Worm (Caenorhabditis elegans) whole organism, midembryonic: ENCODE results near the gene ttll-15.

ENCODE experiments used
- T22C8.4 ChIP-seq: fragments of 200-800 bp; sonication (Bioruptor generic); IDR thresholded peaks from 2 replicates; pipeline ENCODE4 v1.3.6; 2022; ENCODE audit warnings: missing genetic modification characterization, missing compliant biosample characterization
- cog-1 ChIP-seq: sonication (generic microtip); optimal IDR thresholded peaks from 2 replicates; lab custom pipeline; 2016; ENCODE audit warnings: missing genetic modification characterization, missing compliant biosample characterization
- flt-1 ChIP-seq: fragments of 200-800 bp; sonication (Bioruptor generic); IDR thresholded peaks from 2 replicates; pipeline ENCODE4 v1.3.6; 2022; ENCODE audit warnings: missing genetic modification characterization, missing compliant biosample characterization
- klf-2 ChIP-seq: fragments of 200-800 bp; sonication (Bioruptor generic); conservative IDR thresholded peaks from 2 replicates; pipeline ENCODE4 v1.3.6; 2022; ENCODE audit warnings: missing genetic modification reagents, missing genetic modification characterization, missing compliant biosample characterization
- med-1 ChIP-seq: sonication (generic microtip); optimal IDR thresholded peaks from 2 replicates; lab custom pipeline; 2017; ENCODE audit warnings: missing genetic modification characterization, mild to moderate bottlenecking, missing compliant biosample characterization, antibody characterized with exemption, missing genetic modification reagents; ENCODE audit not compliant: insufficient read depth
- ref-1 ChIP-seq: fragments of 200-800 bp; sonication (Bioruptor generic); conservative IDR thresholded peaks from 2 replicates; pipeline ENCODE4 v1.3.6; 2022; ENCODE audit warnings: missing genetic modification reagents, missing genetic modification characterization, missing compliant biosample characterization
- tab-1 ChIP-seq: fragments of 200-800 bp; sonication (Bioruptor generic); IDR thresholded peaks from 2 replicates; pipeline ENCODE4 v1.3.6; 2022; ENCODE audit warnings: missing genetic modification characterization, missing compliant biosample characterization
- ztf-23 ChIP-seq: fragments of 200-800 bp; sonication (Bioruptor generic); IDR thresholded peaks from 2 replicates; pipeline ENCODE4 v1.3.6; 2022; ENCODE audit warnings: missing genetic modification reagents, missing genetic modification characterization, missing compliant biosample characterization
- ztf-29 ChIP-seq: fragments of 200-800 bp; sonication (Bioruptor generic); IDR thresholded peaks from 2 replicates; pipeline ENCODE4 v1.3.6; 2022; ENCODE audit warnings: missing genetic modification reagents, missing genetic modification characterization, missing compliant biosample characterization

Gene ttll-15

DNA sequence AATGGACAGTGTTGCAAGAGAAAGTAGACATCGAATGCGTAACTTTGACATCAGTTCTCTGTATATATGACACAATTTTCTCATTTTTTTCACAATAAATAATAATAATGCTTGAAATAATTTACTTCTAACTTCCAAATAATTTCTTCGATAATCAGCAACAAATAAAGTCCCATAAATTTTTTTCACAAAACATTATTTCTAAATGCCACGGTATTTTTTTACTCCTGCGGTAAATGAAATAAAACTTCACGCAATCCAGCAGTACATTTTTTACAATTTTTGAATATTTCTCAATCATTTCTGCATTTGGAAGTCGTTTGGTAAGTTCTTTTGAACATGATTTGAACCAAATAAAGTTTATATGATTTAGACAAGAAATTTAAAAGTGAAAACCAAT lies 25.6 kb downstream of the ttll-15 start, which contains the start of gene spe-10:
Gene spe-10, plus strand, starts transcription at position 301 of the 400 bp plus-strand sequence.
- TF ChIP-seq ztf-29 (GFP tag; lab: Robert Waterston, UW) (no peak), tab-1 (no peak), T22C8.4 (GFP tag; lab: Robert Waterston, UW) (no peak), flt-1 (no peak), ref-1 (GFP tag; lab: Robert Waterston, UW) (no peak), klf-2 (GFP tag; lab: Robert Waterston, UW) (no peak)

DNA sequence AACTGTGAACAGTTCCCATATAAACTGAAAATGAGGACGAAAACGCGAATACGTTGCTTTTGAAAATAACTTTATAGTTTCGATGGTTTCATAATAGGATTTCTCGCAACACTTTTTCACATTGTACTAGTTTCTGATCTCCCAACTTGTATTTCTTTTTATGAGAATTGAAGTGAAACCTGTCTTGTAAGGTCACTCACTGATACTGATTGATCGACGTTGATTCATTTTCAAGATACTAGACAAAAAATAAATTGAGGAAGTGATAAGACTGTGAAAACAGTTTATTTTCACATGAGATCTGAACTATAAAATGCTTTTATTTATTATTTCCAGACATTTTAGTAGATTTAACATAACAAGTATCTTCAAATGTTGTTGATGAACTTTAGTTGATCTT lies 29.1 kb downstream of the ttll-15 start:
- no peak for TF ChIP-seq flt-1
- no peak for TF ChIP-seq ztf-23
- no peak for TF ChIP-seq ztf-29 (GFP tag; lab: Robert Waterston, UW)
- no peak for TF ChIP-seq ref-1 (GFP tag; lab: Robert Waterston, UW)
- TF ChIP-seq T22C8.4 (GFP tag; lab: Robert Waterston, UW) = no peak
- no peak for TF ChIP-seq klf-2 (GFP tag; lab: Robert Waterston, UW)
- no peak for TF ChIP-seq cog-1
- TF ChIP-seq tab-1 = no peak
- TF ChIP-seq med-1 (GFP tag; lab: Kevin White, UChicago) = no peak

DNA sequence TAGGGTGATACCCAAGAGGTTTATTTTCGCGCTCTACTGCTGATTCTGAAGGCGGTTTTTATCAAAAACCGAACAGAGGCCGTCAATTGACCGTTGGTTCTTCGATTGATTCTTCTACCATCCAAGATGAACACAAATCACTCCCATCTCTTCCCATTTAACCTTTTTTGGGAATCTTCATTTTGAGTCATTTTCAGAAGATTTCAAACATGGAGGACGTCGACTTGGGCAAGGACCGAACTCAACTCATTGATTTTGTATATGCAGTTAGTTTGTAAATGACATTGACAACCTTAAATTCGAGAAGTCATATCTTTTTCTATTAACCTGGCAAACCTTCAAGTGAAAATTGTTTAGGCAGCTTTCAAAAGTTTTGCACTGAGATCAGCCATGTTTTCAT lies 30.0 kb downstream of the ttll-15 start, which contains the start of gene AC3.5:
Gene AC3.5, plus strand, starts transcription at position 210 of the 400 bp plus-strand sequence.
- no peak for TF ChIP-seq med-1 (GFP tag; lab: Kevin White, UChicago)
- TF ChIP-seq klf-2 (GFP tag; lab: Robert Waterston, UW) = no peak
- no peak for TF ChIP-seq cog-1
- no peak for TF ChIP-seq flt-1
- TF ChIP-seq ref-1 (GFP tag; lab: Robert Waterston, UW) = no peak
- TF ChIP-seq tab-1 = no peak
- TF ChIP-seq ztf-29 (GFP tag; lab: Robert Waterston, UW) = no peak
- TF ChIP-seq ztf-23 = no peak
- TF ChIP-seq T22C8.4 (GFP tag; lab: Robert Waterston, UW) = no peak

DNA sequence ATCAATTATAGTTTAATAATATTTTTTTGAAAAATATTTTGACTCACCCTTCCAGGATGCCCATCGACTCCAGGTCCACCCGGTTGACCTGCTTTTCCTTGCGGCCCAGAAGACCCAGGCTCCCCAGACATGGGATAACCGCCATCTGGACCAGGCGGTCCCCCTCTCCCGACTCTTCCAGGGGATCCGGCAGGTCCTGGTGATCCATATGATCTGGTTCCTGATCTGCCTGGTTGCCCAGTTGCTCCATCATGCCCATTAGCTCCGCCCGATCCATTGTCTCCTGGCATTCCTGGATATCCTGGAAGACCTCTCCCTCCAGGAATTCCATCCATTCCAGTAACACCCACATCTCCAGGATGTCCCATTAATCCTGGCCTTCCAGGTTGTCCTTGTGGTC lies 35.4 kb downstream of the ttll-15 start:
- TF ChIP-seq klf-2 (GFP tag; lab: Robert Waterston, UW) = no peak
- no peak for TF ChIP-seq ztf-23
- TF ChIP-seq ref-1 (GFP tag; lab: Robert Waterston, UW) = no peak
- no peak for TF ChIP-seq flt-1
- TF ChIP-seq T22C8.4 (GFP tag; lab: Robert Waterston, UW) = no peak

DNA sequence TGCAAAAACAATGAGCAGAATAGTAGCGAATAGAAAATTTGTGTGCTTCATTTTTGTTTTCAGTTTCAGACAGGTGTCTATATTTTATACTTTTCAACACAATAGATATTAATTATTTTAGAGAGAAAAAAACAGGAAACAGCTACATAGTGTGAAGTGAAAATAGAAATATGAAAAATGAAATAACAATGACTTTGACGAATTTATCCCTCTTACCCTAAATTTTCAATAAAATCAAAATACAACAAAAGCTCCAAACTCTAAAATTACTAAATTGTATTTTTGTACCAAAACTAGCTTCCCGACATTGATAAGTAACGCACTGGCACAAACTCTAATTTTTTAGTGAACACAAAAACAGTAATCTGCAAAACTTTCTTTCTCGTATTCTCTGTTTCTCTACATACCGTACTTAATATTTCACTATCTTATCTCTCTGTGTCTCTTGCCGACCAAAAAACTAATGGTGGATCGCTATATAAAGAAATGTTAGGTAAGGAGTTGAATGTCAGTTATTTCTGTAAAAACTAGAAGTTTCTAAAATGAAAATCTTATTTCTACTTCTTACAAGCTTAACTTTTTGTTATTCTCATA lies 36.9 kb downstream of the ttll-15 start, which contains the start of the genes col-151 and ugt-1:
Gene col-151, minus strand, starts transcription at position 51 of the 594 bp plus-strand sequence.
Gene ugt-1, plus strand, starts transcription at position 491 of the 594 bp plus-strand sequence.
- TF ChIP-seq T22C8.4 (GFP tag; lab: Robert Waterston, UW) (no peak), klf-2 (GFP tag; lab: Robert Waterston, UW) (no peak), tab-1 (no peak), cog-1 (no peak), ztf-23 (no peak), flt-1 (no peak), med-1 (GFP tag; lab: Kevin White, UChicago) (no peak), ref-1 (GFP tag; lab: Robert Waterston, UW) (no peak), ztf-29 (GFP tag; lab: Robert Waterston, UW) (no peak)

DNA sequence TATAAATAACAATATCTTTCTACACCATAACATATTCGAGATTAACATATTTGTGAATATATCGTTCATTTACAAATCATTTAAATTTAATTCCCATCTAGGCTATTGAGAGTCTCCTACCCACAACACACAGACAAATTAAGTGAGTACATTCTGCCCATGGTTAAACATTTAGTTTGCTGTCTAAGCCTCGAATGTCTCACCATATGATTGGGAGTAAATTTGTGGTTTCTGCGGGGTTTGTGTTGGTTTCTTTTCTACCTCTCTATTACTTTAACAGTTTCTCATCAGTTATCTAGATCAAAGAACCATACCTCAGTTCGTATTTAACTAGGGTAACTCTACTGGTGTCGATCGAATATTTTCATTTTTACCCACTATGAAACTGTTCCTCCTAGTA lies 40.1 kb downstream of the ttll-15 start, which contains the start of gene ugt-2:
Gene ugt-2, plus strand, starts transcription at position 371 of the 400 bp plus-strand sequence.
- no peak for TF ChIP-seq ztf-23
- TF ChIP-seq ztf-29 (GFP tag; lab: Robert Waterston, UW) = no peak
- no peak for TF ChIP-seq flt-1
- TF ChIP-seq cog-1 = no peak
- TF ChIP-seq ref-1 (GFP tag; lab: Robert Waterston, UW) = no peak
- no peak for TF ChIP-seq T22C8.4 (GFP tag; lab: Robert Waterston, UW)
- TF ChIP-seq tab-1 = no peak
- no peak for TF ChIP-seq med-1 (GFP tag; lab: Kevin White, UChicago)
- no peak for TF ChIP-seq klf-2 (GFP tag; lab: Robert Waterston, UW)

DNA sequence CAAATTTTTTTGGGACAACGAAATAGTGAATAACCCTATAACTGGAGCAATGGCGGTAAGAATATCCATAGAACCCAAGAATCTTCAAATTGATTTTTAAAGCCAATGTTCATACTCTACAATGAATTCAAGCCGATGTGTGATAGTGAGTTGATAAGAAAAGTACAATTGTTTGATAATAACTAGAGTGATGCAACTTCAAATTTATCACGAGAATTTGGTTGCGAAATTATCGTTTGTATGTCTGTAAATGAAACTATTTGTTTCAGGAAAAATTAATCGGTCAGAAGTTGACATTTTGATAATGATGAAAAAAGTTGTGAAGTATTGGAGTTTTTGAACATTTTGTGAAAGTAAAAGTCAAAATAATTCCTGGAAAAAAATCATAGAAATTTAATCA lies 41.0 kb downstream of the ttll-15 start:
- TF ChIP-seq cog-1 (no peak), ztf-29 (GFP tag; lab: Robert Waterston, UW) (no peak), med-1 (GFP tag; lab: Kevin White, UChicago) (no peak), T22C8.4 (GFP tag; lab: Robert Waterston, UW) (no peak), klf-2 (GFP tag; lab: Robert Waterston, UW) (no peak), tab-1 (no peak), ztf-23 (no peak), flt-1 (no peak), ref-1 (GFP tag; lab: Robert Waterston, UW) (no peak)

DNA sequence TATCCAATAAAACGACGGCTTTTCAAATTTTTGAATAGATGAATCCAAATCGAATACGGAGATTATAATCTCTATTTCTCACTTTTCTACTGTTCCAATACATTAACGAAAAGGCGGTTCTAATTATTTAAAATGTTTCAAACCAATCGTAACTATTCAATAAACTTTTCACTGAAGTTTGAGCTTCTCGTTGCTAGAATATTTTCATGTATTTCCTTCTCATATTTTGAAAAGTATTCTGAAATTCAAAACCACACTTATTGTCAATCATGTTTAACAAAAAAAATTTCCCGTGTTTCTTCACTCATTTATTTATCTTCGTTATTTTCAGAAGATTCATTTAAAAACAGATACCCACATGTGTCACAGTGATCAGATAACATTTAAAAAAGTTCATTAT lies 44.5 kb downstream of the ttll-15 start, which contains the start of gene F15H10.8:
Gene F15H10.8, minus strand, starts transcription at position 101 of the 400 bp plus-strand sequence.
- TF ChIP-seq med-1 (GFP tag; lab: Kevin White, UChicago) (no peak), cog-1 (no peak), ztf-29 (GFP tag; lab: Robert Waterston, UW) (no peak), T22C8.4 (GFP tag; lab: Robert Waterston, UW) (no peak), ztf-23 (no peak), ref-1 (GFP tag; lab: Robert Waterston, UW) (no peak), klf-2 (GFP tag; lab: Robert Waterston, UW) (no peak), flt-1 (no peak), tab-1 (no peak)

DNA sequence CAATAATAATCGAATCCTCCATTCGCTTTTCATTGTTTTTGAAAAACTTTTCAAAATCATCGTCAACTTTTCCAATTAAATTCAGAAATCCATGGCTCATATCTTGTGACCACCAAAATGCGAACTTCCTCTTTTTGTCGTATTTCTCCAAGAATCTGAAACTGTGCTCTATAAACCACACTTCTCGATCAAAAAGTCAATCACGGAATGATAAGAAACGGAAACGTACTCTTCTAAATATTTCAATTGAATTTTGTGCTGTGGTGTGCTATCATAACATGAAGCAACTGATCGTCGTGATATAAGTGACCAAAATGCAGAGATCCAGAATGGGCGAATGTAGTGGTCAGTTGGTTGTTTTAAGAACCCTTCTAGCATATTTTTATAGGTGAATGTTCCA lies 46.4 kb downstream of the ttll-15 start:
- TF ChIP-seq klf-2 (GFP tag; lab: Robert Waterston, UW) (no peak), ztf-23 (no peak), med-1 (GFP tag; lab: Kevin White, UChicago) (no peak), flt-1 (no peak), ztf-29 (GFP tag; lab: Robert Waterston, UW) (no peak), cog-1 (no peak), ref-1 (GFP tag; lab: Robert Waterston, UW) (no peak), T22C8.4 (GFP tag; lab: Robert Waterston, UW) (no peak), tab-1 (no peak)

DNA sequence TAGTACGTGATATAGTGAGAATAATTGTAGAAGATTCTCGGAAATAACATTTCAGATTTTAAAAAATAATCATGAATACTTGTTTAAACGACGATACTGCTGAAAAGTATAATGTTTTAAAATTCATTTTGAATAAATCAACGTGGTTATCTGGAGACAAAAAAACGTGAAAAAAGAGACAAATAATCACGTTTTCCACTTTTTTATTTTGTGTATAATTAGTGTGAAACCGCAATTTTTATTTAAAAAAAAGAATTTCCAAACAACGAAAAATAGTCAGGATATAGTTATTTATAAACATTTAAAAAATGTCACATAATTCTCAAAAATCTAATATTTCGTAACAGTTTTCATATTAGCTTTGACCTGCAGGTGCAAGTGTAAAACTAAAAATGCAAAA lies 48.0 kb downstream of the ttll-15 start, which contains the start of gene F15H10.7:
Gene F15H10.7, minus strand, starts transcription at position 101 of the 400 bp plus-strand sequence.
- TF ChIP-seq flt-1 = no peak
- no peak for TF ChIP-seq tab-1
- TF ChIP-seq T22C8.4 (GFP tag; lab: Robert Waterston, UW) = no peak
- TF ChIP-seq ref-1 (GFP tag; lab: Robert Waterston, UW) = no peak
- TF ChIP-seq klf-2 (GFP tag; lab: Robert Waterston, UW) = no peak
